Worm (Caenorhabditis elegans): ENCODE data around the gene H01M10.1.

DNA sequence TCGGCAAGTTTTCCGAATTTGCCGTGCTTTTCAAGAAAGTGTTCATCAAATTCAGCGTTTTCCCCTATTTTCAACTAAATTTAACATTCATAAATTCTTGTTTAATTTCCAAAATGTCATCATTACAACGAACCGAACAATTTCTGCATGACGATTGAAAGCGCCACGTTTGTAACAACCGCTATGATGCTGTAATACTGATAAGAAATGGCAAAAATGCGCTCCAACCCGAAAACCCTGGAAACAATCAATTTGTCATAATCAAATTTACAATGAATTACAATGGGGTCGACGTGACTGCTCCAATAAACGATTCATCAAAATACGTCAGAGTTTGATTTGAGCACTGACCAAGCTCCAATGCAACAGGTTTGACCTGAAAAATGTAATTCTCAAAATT is 35.7 kb downstream of the H01M10.1 start:
- no peak for TF ChIP-seq ztf-29 (GFP tag; IDR thresholded peaks at IDR 0.05)
- no peak for TF ChIP-seq cog-1 (tag; optimal IDR thresholded peaks at IDR 0.05)
